Worm (Caenorhabditis elegans) whole organism, midembryonic: Measurements from ENCODE around the gene mpk-1.

Source experiments
- T22C8.4 ChIP-seq: fragments of 200-800 bp; sonication (Bioruptor generic); IDR thresholded peaks from 2 replicates; pipeline ENCODE4 v1.3.6; 2022; ENCODE audit warnings: missing genetic modification characterization, missing compliant biosample characterization
- cog-1 ChIP-seq: sonication (generic microtip); optimal IDR thresholded peaks from 2 replicates; lab custom pipeline; 2016; ENCODE audit warnings: missing genetic modification characterization, missing compliant biosample characterization
- flt-1 ChIP-seq: fragments of 200-800 bp; sonication (Bioruptor generic); IDR thresholded peaks from 2 replicates; pipeline ENCODE4 v1.3.6; 2022; ENCODE audit warnings: missing genetic modification characterization, missing compliant biosample characterization
- klf-2 ChIP-seq: fragments of 200-800 bp; sonication (Bioruptor generic); conservative IDR thresholded peaks from 2 replicates; pipeline ENCODE4 v1.3.6; 2022; ENCODE audit warnings: missing genetic modification reagents, missing genetic modification characterization, missing compliant biosample characterization
- med-1 ChIP-seq: sonication (generic microtip); optimal IDR thresholded peaks from 2 replicates; lab custom pipeline; 2017; ENCODE audit warnings: missing genetic modification characterization, mild to moderate bottlenecking, missing compliant biosample characterization, antibody characterized with exemption, missing genetic modification reagents; ENCODE audit not compliant: insufficient read depth
- ref-1 ChIP-seq: fragments of 200-800 bp; sonication (Bioruptor generic); conservative IDR thresholded peaks from 2 replicates; pipeline ENCODE4 v1.3.6; 2022; ENCODE audit warnings: missing genetic modification reagents, missing genetic modification characterization, missing compliant biosample characterization
- tab-1 ChIP-seq: fragments of 200-800 bp; sonication (Bioruptor generic); IDR thresholded peaks from 2 replicates; pipeline ENCODE4 v1.3.6; 2022; ENCODE audit warnings: missing genetic modification characterization, missing compliant biosample characterization
- ztf-23 ChIP-seq: fragments of 200-800 bp; sonication (Bioruptor generic); IDR thresholded peaks from 2 replicates; pipeline ENCODE4 v1.3.6; 2022; ENCODE audit warnings: missing genetic modification reagents, missing genetic modification characterization, missing compliant biosample characterization
- ztf-29 ChIP-seq: fragments of 200-800 bp; sonication (Bioruptor generic); IDR thresholded peaks from 2 replicates; pipeline ENCODE4 v1.3.6; 2022; ENCODE audit warnings: missing genetic modification reagents, missing genetic modification characterization, missing compliant biosample characterization

ce11 chrIII:4236178-4236577, 8.3 kb upstream of the mpk-1 start:
- TF ChIP-seq ztf-29 (GFP tag; lab: Robert Waterston, UW): no peak
- TF ChIP-seq flt-1 (GFP tag; lab: Robert Waterston, UW): no peak
- no peak for TF ChIP-seq ztf-23 (GFP tag; lab: Robert Waterston, UW)
- no peak for TF ChIP-seq cog-1 (tag; lab: Kevin White, UChicago)
- TF ChIP-seq T22C8.4 (GFP tag; lab: Robert Waterston, UW): no peak
- TF ChIP-seq klf-2: no peak
- no peak for TF ChIP-seq med-1 (GFP tag; lab: Kevin White, UChicago)
- no peak for TF ChIP-seq tab-1 (GFP tag; lab: Robert Waterston, UW)
- TF ChIP-seq ref-1 (GFP tag; lab: Robert Waterston, UW): no peak
